Worm (Caenorhabditis elegans) whole organism, L4/young adult: Measurements from ENCODE around the gene Y75B7B.1.

Source experiments
- W03F9.2 ChIP-seq: fragments of 150-350 bp; optimal IDR thresholded peaks from 2 replicates; lab custom pipeline; 2014; ENCODE audit warnings: missing biosample characterization, missing genetic modification characterization
- dao-5 ChIP-seq: sonication (generic microtip); optimal IDR thresholded peaks from 2 replicates; lab custom pipeline; 2016; ENCODE audit warnings: missing genotype, missing genetic modification characterization, moderate library complexity, missing compliant biosample characterization
- him-1 ChIP-seq: sonication (generic microtip); optimal IDR thresholded peaks from 2 replicates; lab custom pipeline; 2016; ENCODE audit warnings: missing genotype, missing genetic modification reagents, missing genetic modification characterization, missing compliant biosample characterization

Gene Y75B7B.1

ce11 chrV:1313274-1313673 lies 42.6 kb downstream of the Y75B7B.1 start:
- TF ChIP-seq him-1 (tag; lab: Kevin White, UChicago) (no peak), dao-5 (tag; lab: Kevin White, UChicago) (no peak), W03F9.2 (tag; lab: Kevin White, UChicago) (no peak)

DNA sequence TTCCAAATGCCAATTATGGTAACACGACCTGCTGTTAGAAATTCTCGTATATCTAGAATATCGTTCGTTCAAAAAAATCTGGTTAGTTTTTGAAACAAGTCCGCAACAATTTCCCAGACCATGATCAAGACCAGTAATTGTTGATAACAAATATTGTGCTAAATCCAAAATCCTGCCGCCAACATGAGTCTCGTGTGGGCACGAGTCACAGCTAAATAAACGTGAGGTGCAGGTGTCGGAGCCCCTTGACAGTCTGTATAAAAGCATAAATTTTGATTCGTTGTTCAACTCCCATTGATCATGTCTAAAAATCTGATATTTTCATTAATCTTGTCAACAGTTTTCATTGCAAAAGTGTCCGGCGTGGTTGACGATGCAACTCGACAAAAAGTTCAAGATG lies 44.1 kb downstream of the Y75B7B.1 start, which contains the start of gene F16B3.2:
Gene F16B3.2, plus strand, starts transcription at position 301 of the 400 bp plus-strand sequence.
- TF ChIP-seq dao-5 (tag; lab: Kevin White, UChicago) (no peak), W03F9.2 (tag; lab: Kevin White, UChicago) (no peak), him-1 (tag; lab: Kevin White, UChicago) (no peak)

DNA sequence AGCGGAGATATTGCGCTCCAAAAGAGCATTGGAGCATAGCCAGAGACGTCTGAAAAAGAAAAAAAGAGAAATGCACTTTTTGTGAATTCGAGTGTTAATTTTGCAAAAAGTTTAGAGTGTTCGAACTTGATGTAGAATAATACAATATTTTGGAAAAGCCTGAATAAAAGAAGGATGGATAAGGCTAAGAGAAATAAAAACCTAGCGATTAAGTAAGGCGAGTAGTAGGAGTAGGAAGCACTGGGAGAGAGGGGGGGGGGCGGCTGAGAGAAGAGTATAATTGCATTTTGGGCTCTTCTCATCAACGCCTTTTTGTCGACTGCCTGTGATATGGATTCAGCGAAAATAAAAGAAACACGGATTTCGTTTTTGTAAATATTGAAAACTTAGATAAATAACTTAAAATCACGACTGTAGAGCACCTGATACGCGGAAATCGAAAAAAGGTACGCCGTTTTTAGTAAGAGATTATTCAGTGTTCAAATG lies 47.2 kb downstream of the Y75B7B.1 start, which contains the start of gene F16B3.3:
Gene F16B3.3, minus strand, starts transcription at position 51 of the 486 bp plus-strand sequence.
- TF ChIP-seq W03F9.2 (tag; lab: Kevin White, UChicago) = no peak
- TF ChIP-seq him-1 (tag; lab: Kevin White, UChicago) = no peak
- TF ChIP-seq dao-5 (tag; lab: Kevin White, UChicago) = no peak

DNA sequence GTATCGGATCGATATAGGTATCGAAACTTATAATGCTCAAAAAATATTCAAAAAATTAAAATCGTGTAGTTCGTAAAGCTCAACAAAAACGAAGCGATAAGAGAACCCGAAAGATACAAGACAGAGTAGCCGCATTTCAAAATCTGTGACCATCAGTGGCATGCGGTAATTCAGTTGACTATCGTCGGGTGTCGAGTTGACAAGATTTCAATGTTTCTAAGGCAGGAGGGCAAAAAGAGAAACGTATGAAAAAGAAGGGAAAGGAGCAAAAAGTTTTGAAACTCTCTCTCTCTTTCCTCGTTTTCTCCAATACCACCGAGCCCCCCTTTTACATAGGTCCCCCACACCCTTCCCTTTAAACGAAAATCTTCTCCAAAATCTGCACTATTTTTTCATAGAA lies 51.1 kb downstream of the Y75B7B.1 start:
- TF ChIP-seq W03F9.2 (tag; lab: Kevin White, UChicago) (no peak), dao-5 (tag; lab: Kevin White, UChicago) (no peak), him-1 (tag; lab: Kevin White, UChicago) (no peak)
